Worm (Caenorhabditis elegans): ENCODE measurements around the gene ZK757.1.

The ZK757.1 gene

ce11 chrIII:9826005-9826404 lies 44.9 kb downstream of the ZK757.1 start (continued):
- TF ChIP-seq dsc-1 (tag; optimal IDR thresholded peaks at IDR 0.05) (no peak), rnt-1 (tag; optimal IDR thresholded peaks at IDR 0.05) (peak; percentile 53), nhr-47 (tag; optimal IDR thresholded peaks at IDR 0.05) (peak; percentile 65)

- TF ChIP-seq aly-2 (tag; optimal IDR thresholded peaks at IDR 0.05): no peak
- peak; percentile 21 to 33 (median 32) for TF ChIP-seq dpl-1 (GFP tag; optimal IDR thresholded peaks at IDR 0.05)
- TF ChIP-seq F16B12.6 (tag; optimal IDR thresholded peaks at IDR 0.05): peak; percentile 30
- no peak for TF ChIP-seq snpc-4 (tag; optimal IDR thresholded peaks at IDR 0.05)
- peak in 1 of 6 experiments; percentile 67 for TF ChIP-seq elt-3 (tag; optimal IDR thresholded peaks at IDR 0.05)
- TF ChIP-seq mep-1 (tag; optimal IDR thresholded peaks at IDR 0.05): peak; percentile 12
- no peak for TF ChIP-seq elt-2 (tag; optimal IDR thresholded peaks at IDR 0.05)
- TF ChIP-seq nhr-84 (tag; optimal IDR thresholded peaks at IDR 0.05): no peak
- TF ChIP-seq pag-3 (tag; optimal IDR thresholded peaks at IDR 0.05; ENCODE audit: borderline replicate concordance, insufficient read depth): no peak
- TF ChIP-seq egl-27 (tag; optimal IDR thresholded peaks at IDR 0.05): no peak
- no peak for TF ChIP-seq tbx-2 (tag; optimal IDR thresholded peaks at IDR 0.05)
- peak in 1 of 2 experiments; percentile 9 for TF ChIP-seq lsy-2 (tag; optimal IDR thresholded peaks at IDR 0.05)
- TF ChIP-seq dsc-1 (tag; optimal IDR thresholded peaks at IDR 0.05): no peak
- TF ChIP-seq snu-23 (GFP tag; optimal IDR thresholded peaks at IDR 0.05): peak; percentile 33
- no peak for TF ChIP-seq C34B4.2 (tag; optimal IDR thresholded peaks at IDR 0.05)
- peak; percentile 33 to 36 for TF ChIP-seq lin-35 (GFP tag; optimal IDR thresholded peaks at IDR 0.05)
- peak; percentile 58 for TF ChIP-seq blmp-1 (tag; optimal IDR thresholded peaks at IDR 0.05)
- TF ChIP-seq nhr-90 (tag; optimal IDR thresholded peaks at IDR 0.05; ENCODE audit: poor library complexity): no peak
- peak; percentile 31 for TF ChIP-seq lin-14 (GFP tag; optimal IDR thresholded peaks at IDR 0.05)
Observed at ce11 chrIII:9825073-9825828, 45.7 kb downstream of the ZK757.1 start, which contains the start of gene ZK632.9. TSS of gene ZK632.9 (minus strand) at chrIII:9825432.

- TF ChIP-seq lir-3 (tag; optimal IDR thresholded peaks at IDR 0.05; ENCODE audit: poor library complexity): no peak
- TF ChIP-seq dpl-1 (GFP tag; optimal IDR thresholded peaks at IDR 0.05): no peak
- no peak for TF ChIP-seq C34B4.2 (tag; optimal IDR thresholded peaks at IDR 0.05)
- TF ChIP-seq nhr-47 (tag; optimal IDR thresholded peaks at IDR 0.05): peak; percentile 38
- no peak for TF ChIP-seq tbx-2 (tag; optimal IDR thresholded peaks at IDR 0.05)
- TF ChIP-seq efl-3 (GFP tag; optimal IDR thresholded peaks at IDR 0.05): no peak
- TF ChIP-seq elt-2 (tag; optimal IDR thresholded peaks at IDR 0.05): peak; percentile 11
- peak; percentile 81 for TF ChIP-seq nhr-85 (tag)
- TF ChIP-seq lin-39 (tag; optimal IDR thresholded peaks at IDR 0.05): no peak
- no peak for TF ChIP-seq pax-3 (tag; optimal IDR thresholded peaks at IDR 0.05)
- TF ChIP-seq fos-1 (tag; optimal IDR thresholded peaks at IDR 0.05): no peak
- TF ChIP-seq grh-1 (GFP tag; IDR thresholded peaks at IDR 0.05): 0 out of 2 replicates have a peak, but pooled peaks have one; percentile 9
- peak; percentile 43 for TF ChIP-seq nhr-90 (tag; optimal IDR thresholded peaks at IDR 0.05; ENCODE audit: poor library complexity)
- TF ChIP-seq nhr-20 (tag; optimal IDR thresholded peaks at IDR 0.05): peak; percentile 31
- TF ChIP-seq nhr-19 (GFP tag; conservative IDR thresholded peaks at IDR 0.05): 0 out of 2 replicates have a peak, but pooled peaks have one; percentile 4
- TF ChIP-seq ceh-90 (tag; optimal IDR thresholded peaks at IDR 0.05): no peak
- TF ChIP-seq nhr-71 (tag; optimal IDR thresholded peaks at IDR 0.05): peak; percentile 61
- TF ChIP-seq lin-13 (GFP tag; optimal IDR thresholded peaks at IDR 0.05): peak; percentile 8
- peak; percentile 87 for TF ChIP-seq ama-1 (optimal IDR thresholded peaks at IDR 0.05)
- no peak for TF ChIP-seq pqm-1 (tag; optimal IDR thresholded peaks at IDR 0.05)
- no peak for TF ChIP-seq unc-62 (GFP tag; optimal IDR thresholded peaks at IDR 0.05)
Observed at ce11 chrIII:9824330-9824934, 46.5 kb downstream of the ZK757.1 start, which contains the start of gene lin-52. TSS of gene lin-52 (minus strand) at chrIII:9824750.
